Worm (Caenorhabditis elegans) whole organism, early embryonic: Measurements from ENCODE around the gene F59A7.11.

Experiments
- B0310.2 ChIP-seq: sonication (generic microtip); optimal IDR thresholded peaks from 2 replicates; lab custom pipeline; 2016; ENCODE audit warnings: mild to moderate bottlenecking, missing genetic modification characterization, missing compliant biosample characterization
- aly-1 ChIP-seq: sonication (generic microtip); optimal IDR thresholded peaks from 2 replicates; lab custom pipeline; 2016; ENCODE audit warnings: missing genetic modification characterization, missing compliant biosample characterization
- ama-1 ChIP-seq: fragments of 150-350 bp; optimal IDR thresholded peaks from 2 replicates; lab custom pipeline; 2014
- ceh-36 ChIP-seq: sonication (generic microtip); optimal IDR thresholded peaks from 2 replicates; lab custom pipeline; 2016; ENCODE audit warnings: missing genetic modification characterization, inconsistent platforms, missing compliant biosample characterization
- hmbx-1 ChIP-seq: sonication (generic microtip); optimal IDR thresholded peaks from 2 replicates; lab custom pipeline; 2016; ENCODE audit warnings: mild to moderate bottlenecking, missing genetic modification characterization, missing compliant biosample characterization
- hmg-4 ChIP-seq: fragments of 200-800 bp; sonication (Bioruptor generic); optimal IDR thresholded peaks from 2 replicates; lab custom pipeline; 2018; ENCODE audit warnings: mild to moderate bottlenecking, missing genetic modification characterization, missing compliant biosample characterization
- hnd-1 ChIP-seq: sonication (generic microtip); optimal IDR thresholded peaks from 2 replicates; lab custom pipeline; 2016; ENCODE audit warnings: missing genetic modification characterization, missing compliant biosample characterization
- tbx-11 ChIP-seq: fragments of 200-800 bp; sonication (Bioruptor generic); IDR thresholded peaks from 2 replicates; pipeline ENCODE4 v1.3.6; 2022; ENCODE audit warnings: missing genetic modification characterization, missing compliant biosample characterization
- tbx-37 ChIP-seq: fragments of 200-800 bp; sonication (Bioruptor generic); conservative IDR thresholded peaks from 2 replicates; pipeline ENCODE4 v1.3.6; 2022; ENCODE audit warnings: missing genetic modification reagents, missing genetic modification characterization, missing compliant biosample characterization

DNA sequence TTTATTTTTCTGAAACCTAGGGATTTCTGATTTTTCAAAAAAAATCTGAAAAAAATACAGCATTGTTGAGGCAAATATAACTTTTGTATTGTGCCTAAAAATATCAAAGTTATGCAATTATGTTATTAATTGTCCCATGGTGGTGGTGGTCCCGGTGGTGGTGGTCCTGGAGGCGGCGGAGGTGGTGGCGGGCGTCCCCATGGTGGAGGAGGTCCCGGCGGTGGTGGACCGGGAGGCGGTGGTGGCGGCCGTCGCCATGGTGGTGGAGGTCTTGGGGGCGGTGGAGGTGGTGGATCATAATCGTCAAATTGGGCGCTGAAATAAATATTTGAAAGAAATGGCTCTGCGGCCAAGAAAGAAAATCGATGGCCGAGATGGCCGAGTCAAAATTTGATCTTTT, 37.1 kb upstream of the F59A7.11 start:
- TF ChIP-seq aly-1 (tag; lab: Kevin White, UChicago): no peak
- TF ChIP-seq tbx-37 (GFP tag; lab: Robert Waterston, UW): no peak
- no peak for TF ChIP-seq ama-1
- TF ChIP-seq hmg-4 (GFP tag; lab: Kevin White, UChicago): no peak
- no peak for TF ChIP-seq tbx-11 (GFP tag; lab: Robert Waterston, UW)
- TF ChIP-seq B0310.2: no peak
- TF ChIP-seq ceh-36 (tag; lab: Kevin White, UChicago): no peak
- TF ChIP-seq hnd-1: no peak
- TF ChIP-seq hmbx-1 (tag; lab: Kevin White, UChicago): no peak
